Fruit fly (Drosophila melanogaster): ENCODE measurements around the gene nullo.
A peak's percentile ranks its signal among the peaks of the same experiment; 100 is the strongest.

nullo gene

dm6 chrX:7097859-7098303, 48.6 kb downstream of the nullo start, which contains the start of gene Sxl (continued):
- TF ChIP-seq dmrt11E (tag; optimal IDR thresholded peaks at IDR 0.05) = no peak
- no peak for TF ChIP-seq corto (GFP tag; optimal IDR thresholded peaks at IDR 0.05)
- TF ChIP-seq Neu2 (GFP tag; optimal IDR thresholded peaks at IDR 0.05; ENCODE audit: borderline replicate concordance) = no peak
- no peak for TF ChIP-seq dati (GFP tag; IDR thresholded peaks at IDR 0.05)
- TF ChIP-seq CG17361 (GFP tag; IDR thresholded peaks at IDR 0.05) = 0 out of 3 replicates have a peak, but pooled peaks have one; percentile 20
- no peak for TF ChIP-seq org-1 (GFP tag; optimal IDR thresholded peaks at IDR 0.05)
- no peak for TF ChIP-seq sim (GFP tag; IDR thresholded peaks at IDR 0.05)
- TF ChIP-seq CG42726 (GFP tag; IDR thresholded peaks at IDR 0.05; ENCODE audit: partially characterized antibody) = peak; percentile 73
- TF ChIP-seq her (GFP tag; optimal IDR thresholded peaks at IDR 0.05) = peak; percentile 53
- peak; percentile 28 for TF ChIP-seq CG2678 (tag; optimal IDR thresholded peaks at IDR 0.05)
- TF ChIP-seq B-H2 (GFP tag; optimal IDR thresholded peaks at IDR 0.05) = peak; percentile 15
- TF ChIP-seq CG8290 (GFP tag; optimal IDR thresholded peaks at IDR 0.05) = peak; percentile 40
- TF ChIP-seq CG8290 (tag; optimal IDR thresholded peaks at IDR 0.05) = peak in 1 of 2 experiments; percentile 83
- TF ChIP-seq trem (tag; optimal IDR thresholded peaks at IDR 0.05) = peak; percentile 82
- TF ChIP-seq Myb (GFP tag; optimal IDR thresholded peaks at IDR 0.05) = peak; percentile 100
- TF ChIP-seq CG1233 (GFP tag; optimal IDR thresholded peaks at IDR 0.05) = peak; percentile 1
- peak; percentile 27 for TF ChIP-seq Fer1 (GFP tag; optimal IDR thresholded peaks at IDR 0.05)
- no peak for TF ChIP-seq tll (GFP tag; optimal IDR thresholded peaks at IDR 0.05)
- no peak for TF ChIP-seq luna (GFP tag; optimal IDR thresholded peaks at IDR 0.05)
- peak; percentile 16 for TF ChIP-seq fd102C (GFP tag; optimal IDR thresholded peaks at IDR 0.05)
- TF ChIP-seq twi (tag; optimal IDR thresholded peaks at IDR 0.05) = no peak
- peak; percentile 34; the same call in 1 of the 3 replicates for TF ChIP-seq CG34224 (GFP tag; IDR thresholded peaks at IDR 0.05; ENCODE audit: partially characterized antibody)
- TF ChIP-seq so (GFP tag; IDR thresholded peaks at IDR 0.05) = no peak
- peak; percentile 23; the same call in 1 of the 3 replicates for TF ChIP-seq row (GFP tag; IDR thresholded peaks at IDR 0.05)
- TF ChIP-seq HHEX (GFP tag; optimal IDR thresholded peaks at IDR 0.05) = peak; percentile 31
- peak; percentile 8 for TF ChIP-seq oc (tag; optimal IDR thresholded peaks at IDR 0.05)
- TF ChIP-seq Side (GFP tag; optimal IDR thresholded peaks at IDR 0.05) = no peak
- TF ChIP-seq CG1529 (GFP tag; optimal IDR thresholded peaks at IDR 0.05) = no peak
- TF ChIP-seq CG13894 (tag; optimal IDR thresholded peaks at IDR 0.05) = peak; percentile 66
- peak; percentile 6 for TF ChIP-seq CG7745 (tag; optimal IDR thresholded peaks at IDR 0.05)
- TF ChIP-seq wdn (GFP tag; IDR thresholded peaks at IDR 0.05) = no peak
- TF ChIP-seq chm (GFP tag; IDR thresholded peaks at IDR 0.05) = peak; percentile 72; the same call in 1 of the 2 replicates
- no peak for TF ChIP-seq CG18476 (GFP tag; optimal IDR thresholded peaks at IDR 0.05)
- TF ChIP-seq CG2712 (tag; optimal IDR thresholded peaks at IDR 0.05) = peak; percentile 66
- TF ChIP-seq CG3847 (GFP tag; IDR thresholded peaks at IDR 0.05) = peak; percentile 51; the same call in 1 of the 2 replicates
- no peak for TF ChIP-seq fd96Cb (tag; optimal IDR thresholded peaks at IDR 0.05)
- peak; percentile 8 for TF ChIP-seq lilli (GFP tag; optimal IDR thresholded peaks at IDR 0.05)
- no peak for TF ChIP-seq CG17612 (GFP tag; IDR thresholded peaks at IDR 0.05)
- TF ChIP-seq PHDP (tag; optimal IDR thresholded peaks at IDR 0.05) = peak; percentile 11
- TF ChIP-seq fd64A (GFP tag; optimal IDR thresholded peaks at IDR 0.05) = peak; percentile 40
- TF ChIP-seq CG6683 (GFP tag; optimal IDR thresholded peaks at IDR 0.05) = no peak
- TF ChIP-seq ssp (GFP tag; IDR thresholded peaks at IDR 0.05) = no peak
- TF ChIP-seq Scr (GFP tag; IDR thresholded peaks at IDR 0.05; ENCODE audit: partially characterized antibody) = peak; percentile 15
- TF ChIP-seq CG3281 (GFP tag; optimal IDR thresholded peaks at IDR 0.05) = peak; percentile 54
- peak; percentile 67; the same call in 1 of the 2 replicates for TF ChIP-seq NFAT (GFP tag; IDR thresholded peaks at IDR 0.05)
- no peak for TF ChIP-seq Optix (GFP tag; IDR thresholded peaks at IDR 0.05)
- peak; percentile 39 for TF ChIP-seq CG11504 (tag; optimal IDR thresholded peaks at IDR 0.05)
- no peak for TF ChIP-seq D19A (tag; optimal IDR thresholded peaks at IDR 0.05)
- TF ChIP-seq nmo (GFP tag; optimal IDR thresholded peaks at IDR 0.05) = peak; percentile 43
- peak; percentile 74 for TF ChIP-seq Aef1 (GFP tag; IDR thresholded peaks at IDR 0.05)
